Fruit fly (Drosophila melanogaster) whole organism, adult: ENCODE data around the gene P5cr.
A peak's percentile ranks its signal among the peaks of the same experiment; 100 is the strongest.

Source experiments
- CG33017 ChIP-seq: fragments of 200-800 bp; sonication (Bioruptor generic); optimal IDR thresholded peaks from 2 replicates; lab custom pipeline; 2018; ENCODE audit warnings: missing biosample characterization, mild to moderate bottlenecking, missing genetic modification characterization, moderate library complexity
- CG5204 ChIP-seq: fragments of 200-800 bp; sonication (Bioruptor generic); optimal IDR thresholded peaks from 2 replicates; lab custom pipeline; 2016; ENCODE audit warnings: missing biosample characterization, missing genetic modification characterization
- CG7101 ChIP-seq: fragments of 200-800 bp; sonication (Bioruptor generic); optimal IDR thresholded peaks from 2 replicates; lab custom pipeline; 2018; ENCODE audit warnings: missing biosample characterization, mild to moderate bottlenecking, missing genetic modification characterization, moderate library complexity
- Crg-1 ChIP-seq: fragments of 200-800 bp; sonication (Bioruptor generic); optimal IDR thresholded peaks from 2 replicates; lab custom pipeline; 2016; ENCODE audit warnings: missing biosample characterization, missing genetic modification characterization
- cic ChIP-seq: fragments of 200-800 bp; sonication (Bioruptor generic); optimal IDR thresholded peaks from 2 replicates; lab custom pipeline; 2017; ENCODE audit warnings: missing biosample characterization, mild to moderate bottlenecking, missing genetic modification characterization, moderate library complexity
- kay ChIP-seq: fragments of 200-800 bp; sonication (Bioruptor generic); peaks from one replicate; lab custom pipeline; 2016; ENCODE audit warnings: missing biosample characterization, missing genetic modification characterization, borderline replicate concordance
- ovo ChIP-seq: fragments of 200-800 bp; sonication (Bioruptor generic); optimal IDR thresholded peaks from 2 replicates; lab custom pipeline; 2016; ENCODE audit warnings: missing biosample characterization, missing genetic modification characterization
- toe ChIP-seq: fragments of 200-800 bp; sonication (Bioruptor generic); optimal IDR thresholded peaks from 2 replicates; lab custom pipeline; 2016; ENCODE audit warnings: missing biosample characterization, missing genetic modification characterization

DNA sequence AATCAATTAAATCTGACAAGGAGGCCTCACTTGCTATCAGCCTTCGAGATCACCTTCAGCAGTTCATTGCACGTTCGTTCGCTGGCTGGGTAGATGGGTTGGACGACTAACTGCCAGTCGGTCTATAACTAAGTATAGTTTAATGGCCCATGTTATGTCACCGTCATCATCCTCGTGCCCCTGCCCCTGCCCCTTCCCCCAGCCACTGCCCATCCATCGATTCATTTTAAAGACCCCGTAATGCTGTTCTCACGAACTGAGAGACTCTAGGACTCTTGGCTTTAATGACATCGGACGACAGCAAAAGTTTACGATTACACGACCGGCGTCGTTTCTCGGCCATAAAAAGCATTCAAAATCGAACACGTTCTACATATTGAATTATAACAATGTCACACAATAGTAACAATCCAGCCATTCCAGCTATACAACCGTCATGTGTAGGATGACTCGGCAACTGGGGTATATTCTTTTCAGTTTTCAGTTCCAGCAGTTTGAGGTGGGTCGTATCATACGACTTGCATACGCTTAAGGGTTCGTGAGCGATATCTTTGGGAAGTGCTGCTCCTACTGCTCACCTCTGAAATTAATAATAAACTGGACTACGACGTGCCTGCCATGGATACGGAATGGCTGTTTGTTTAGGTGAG lies 38.4 kb downstream of the P5cr start:
- TF ChIP-seq Crg-1 (GFP tag; lab: Kevin White, UChicago) (no peak), kay (GFP tag; lab: Kevin White, UChicago) (no peak), CG5204 (no peak), toe (GFP tag; lab: Kevin White, UChicago) (no peak), ovo (GFP tag; lab: Kevin White, UChicago) (no peak), CG7101 (no peak), CG33017 (tag; lab: Kevin White, UChicago) (no peak), cic (GFP tag; lab: Kevin White, UChicago) (peak; percentile 25)
